Worm (Caenorhabditis elegans): ENCODE results near the gene srt-48.

srt-48 gene

ce11 chrIV:15025384-15025783 is 43.3 kb downstream of the srt-48 start, which contains the start of gene fcd-2 (continued):
- TF ChIP-seq dox-1 (GFP tag; IDR thresholded peaks at IDR 0.05): no peak
- TF ChIP-seq hlh-26 (GFP tag; conservative IDR thresholded peaks at IDR 0.05): no peak
- TF ChIP-seq hsf-1 (GFP tag; IDR thresholded peaks at IDR 0.05): no peak
- no peak for TF ChIP-seq F39B2.1 (GFP tag; IDR thresholded peaks at IDR 0.05)
- peak; percentile 48 for TF ChIP-seq tbp1 (GFP tag; optimal IDR thresholded peaks at IDR 0.05)
- peak; percentile 1 for TF ChIP-seq K12H6.12 (tag; optimal IDR thresholded peaks at IDR 0.05)
- TF ChIP-seq ceh-91 (GFP tag; IDR thresholded peaks at IDR 0.05): no peak
- peak; percentile 61 for TF ChIP-seq madf-6 (GFP tag; IDR thresholded peaks at IDR 0.05)
- TF ChIP-seq snpc-1.3 (tag; optimal IDR thresholded peaks at IDR 0.05; ENCODE audit: insufficient read depth): peak; percentile 6
- TF ChIP-seq lin-40 (tag; optimal IDR thresholded peaks at IDR 0.05): peak; percentile 15
- peak; percentile 66 for TF ChIP-seq snpc-1.1 (tag; optimal IDR thresholded peaks at IDR 0.05; ENCODE audit: insufficient read depth)
- TF ChIP-seq C17E4.6 (GFP tag; IDR thresholded peaks at IDR 0.05): no peak
- no peak for TF ChIP-seq lir-1 (GFP tag; conservative IDR thresholded peaks at IDR 0.05)
- no peak for TF ChIP-seq rcor-1 (GFP tag; IDR thresholded peaks at IDR 0.05)
- peak; percentile 85 for TF ChIP-seq dpl-1 (GFP tag; optimal IDR thresholded peaks at IDR 0.05)
- TF ChIP-seq attf-6 (GFP tag; IDR thresholded peaks at IDR 0.05): peak; percentile 89
- TF ChIP-seq K11D2.4 (GFP tag; IDR thresholded peaks at IDR 0.05): no peak
- TF ChIP-seq unc-130 (GFP tag; optimal IDR thresholded peaks at IDR 0.05): no peak
- TF ChIP-seq attf-5 (GFP tag; optimal IDR thresholded peaks at IDR 0.05): peak; percentile 63
- TF ChIP-seq gei-17 (GFP tag; optimal IDR thresholded peaks at IDR 0.05): no peak
- no peak for TF ChIP-seq nhr-80 (tag; optimal IDR thresholded peaks at IDR 0.05)
- TF ChIP-seq him-1 (tag; optimal IDR thresholded peaks at IDR 0.05): no peak
- no peak for TF ChIP-seq zfh-2 (GFP tag; conservative IDR thresholded peaks at IDR 0.05)
- TF ChIP-seq cebp-2 (GFP tag; IDR thresholded peaks at IDR 0.05): no peak
- TF ChIP-seq ztf-22 (GFP tag; optimal IDR thresholded peaks at IDR 0.05): no peak
- TF ChIP-seq bed-2 (GFP tag; IDR thresholded peaks at IDR 0.05): no peak
- TF ChIP-seq nhr-120 (GFP tag; IDR thresholded peaks at IDR 0.05): no peak
- TF ChIP-seq egl-18 (GFP tag; IDR thresholded peaks at IDR 0.05): no peak
- no peak for TF ChIP-seq akir-1 (GFP tag; optimal IDR thresholded peaks at IDR 0.05)
- no peak for TF ChIP-seq lag-1 (GFP tag; IDR thresholded peaks at IDR 0.05)
- no peak for TF ChIP-seq rpc-1 (optimal IDR thresholded peaks at IDR 0.05)
- no peak for TF ChIP-seq rpc-1 (tag; optimal IDR thresholded peaks at IDR 0.05)
- no peak for TF ChIP-seq F57A8.1 (GFP tag; optimal IDR thresholded peaks at IDR 0.05)
- TF ChIP-seq lin-54 (GFP tag; optimal IDR thresholded peaks at IDR 0.05): peak; percentile 92
- peak; percentile 34 for TF ChIP-seq snpc-3.4 (tag; optimal IDR thresholded peaks at IDR 0.05)
- TF ChIP-seq athp-1 (tag; optimal IDR thresholded peaks at IDR 0.05): no peak
- no peak for TF ChIP-seq B0261.1 (tag; optimal IDR thresholded peaks at IDR 0.05)
- no peak for TF ChIP-seq ekl-4 (GFP tag; IDR thresholded peaks at IDR 0.05)
- TF ChIP-seq Y95B8A.8 (GFP tag; IDR thresholded peaks at IDR 0.05): no peak
- TF ChIP-seq ztf-28 (GFP tag; IDR thresholded peaks at IDR 0.05): no peak
- TF ChIP-seq F33H1.4 (GFP tag; IDR thresholded peaks at IDR 0.05): peak; percentile 37; the same call in 1 of the 2 replicates
- no peak for TF ChIP-seq lsy-27 (tag; optimal IDR thresholded peaks at IDR 0.05; ENCODE audit: borderline replicate concordance, insufficient read depth)
- TF ChIP-seq ztf-18 (tag; optimal IDR thresholded peaks at IDR 0.05): peak; percentile 71
- TF ChIP-seq cebp-1 (GFP tag; IDR thresholded peaks at IDR 0.05): no peak
- peak; percentile 41 for TF ChIP-seq cebp-1 (tag; optimal IDR thresholded peaks at IDR 0.05)
- peak; percentile 62 for TF ChIP-seq snpc-4 (GFP tag; optimal IDR thresholded peaks at IDR 0.05)
- TF ChIP-seq snpc-4 (tag; optimal IDR thresholded peaks at IDR 0.05): peak in 3 of 4 experiments; percentile 60 to 89 (median 73)
- no peak for TF ChIP-seq nhr-179 (tag; optimal IDR thresholded peaks at IDR 0.05)
- no peak for TF ChIP-seq sea-2 (GFP tag; IDR thresholded peaks at IDR 0.05)
- TF ChIP-seq let-526 (GFP tag; IDR thresholded peaks at IDR 0.05): no peak
